Worm (Caenorhabditis elegans) whole organism, mixed stage, embryonic: Measurements from ENCODE around the gene mab-10.

Experiments
- mep-1 ChIP-seq: fragments of 150-350 bp; optimal IDR thresholded peaks from 2 replicates; lab custom pipeline; 2017; ENCODE audit warnings: missing biosample characterization, missing genetic modification reagents, missing genetic modification characterization, inconsistent platforms
- nhr-2 ChIP-seq: fragments of 150-350 bp; optimal IDR thresholded peaks from 2 replicates; lab custom pipeline; 2014; ENCODE audit warnings: missing biosample characterization, missing genetic modification characterization
- nhr-237 ChIP-seq: fragments of 150-350 bp; optimal IDR thresholded peaks from 2 replicates; lab custom pipeline; 2014; ENCODE audit warnings: missing biosample characterization, missing genetic modification characterization
- sem-2 ChIP-seq: fragments of 200-800 bp; sonication (Bioruptor generic); optimal IDR thresholded peaks from 2 replicates; lab custom pipeline; 2018; ENCODE audit warnings: mild to moderate bottlenecking, missing genetic modification characterization, missing compliant biosample characterization

- TF ChIP-seq nhr-2 (tag; lab: Kevin White, UChicago) (peak; percentile 34), nhr-237 (tag; lab: Kevin White, UChicago) (peak; percentile 73), mep-1 (peak; percentile 59), sem-2 (GFP tag; lab: Kevin White, UChicago) (no peak)
Observed at ce11 chrII:10551985-10552736, 24.3 kb downstream of the mab-10 start.
